Worm (Caenorhabditis elegans): ENCODE results near the gene acs-6.

DNA sequence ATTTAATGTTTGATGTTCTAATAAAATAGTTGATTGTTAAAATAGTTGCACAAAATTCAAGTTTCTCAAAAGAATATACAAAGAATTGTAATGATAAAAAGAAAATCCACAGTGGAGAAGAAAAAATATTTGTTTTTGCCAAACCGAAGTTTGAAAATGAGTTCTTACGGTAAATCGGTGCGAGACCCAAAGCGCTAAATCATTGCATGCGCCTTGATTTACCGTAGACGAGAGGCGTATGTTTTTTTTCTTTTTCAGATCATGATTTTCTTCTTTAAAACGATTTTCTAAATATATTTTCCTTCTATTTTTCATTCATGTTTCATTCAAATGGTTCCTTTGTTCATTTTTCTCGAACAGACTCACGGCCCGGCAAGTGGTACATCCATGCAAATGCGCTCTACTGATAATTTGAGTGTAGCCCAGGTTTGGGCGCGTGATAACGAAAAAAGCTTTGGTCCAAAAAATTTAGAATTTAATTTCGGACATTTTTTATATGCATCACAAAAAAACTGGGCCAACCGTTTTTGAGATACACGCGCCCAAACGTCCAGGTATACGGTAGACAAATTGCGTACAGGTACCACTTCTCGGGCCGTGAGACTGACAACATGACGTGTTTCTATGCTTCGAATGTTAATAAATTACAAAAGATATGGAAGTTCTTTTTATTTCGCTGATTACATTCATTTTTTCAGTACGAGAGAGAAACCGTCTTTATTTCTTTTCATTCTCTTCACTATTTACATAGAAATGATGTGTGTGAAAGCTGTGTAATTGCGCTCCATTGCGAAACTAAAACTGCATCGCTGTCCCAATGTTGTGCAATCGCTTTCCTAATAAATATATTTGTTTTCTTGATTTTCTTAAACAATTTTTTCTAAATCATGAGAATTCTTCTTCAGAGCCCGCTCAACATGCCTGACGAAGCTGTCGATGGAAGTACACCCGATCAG lies 36.7 kb upstream of the acs-6 start, which contains the start of gene znf-598:
- TF ChIP-seq ztf-11 (tag; optimal IDR thresholded peaks at IDR 0.05) (no peak), lin-11 (tag; optimal IDR thresholded peaks at IDR 0.05) (no peak), ztf-1 (GFP tag; conservative IDR thresholded peaks at IDR 0.05) (no peak)
